Worm (Caenorhabditis elegans): ENCODE data around the gene skr-21.
A peak's percentile ranks its signal among the peaks of the same experiment; 100 is the strongest.

- TF ChIP-seq nhr-76 (tag; optimal IDR thresholded peaks at IDR 0.05) (no peak), nhr-12 (tag; optimal IDR thresholded peaks at IDR 0.05) (no peak), M03D4.4 (tag; optimal IDR thresholded peaks at IDR 0.05) (no peak), lin-13 (tag; optimal IDR thresholded peaks at IDR 0.05) (no peak), unc-120 (tag; optimal IDR thresholded peaks at IDR 0.05; ENCODE audit: poor library complexity, severe bottlenecking) (peak; percentile 26), unc-39 (tag; optimal IDR thresholded peaks at IDR 0.05) (no peak), ces-1 (GFP tag; optimal IDR thresholded peaks at IDR 0.05) (peak; percentile 39), sem-2 (GFP tag; optimal IDR thresholded peaks at IDR 0.05) (no peak), snpc-4 (tag; optimal IDR thresholded peaks at IDR 0.05) (no peak), nhr-28 (tag; optimal IDR thresholded peaks at IDR 0.05) (no peak), lsy-2 (tag; optimal IDR thresholded peaks at IDR 0.05) (no peak)
Observed at ce11 chrX:13226614-13227096, at the start of gene skr-21.
